Worm (Caenorhabditis elegans) whole organism, dauer: ENCODE results near the gene B0395.3.

Experiments used
- unc-62 ChIP-seq: sonication (generic microtip); optimal IDR thresholded peaks from 2 replicates; lab custom pipeline; 2017; ENCODE audit warnings: missing biosample characterization, missing genetic modification reagents, missing genetic modification characterization

Gene B0395.3

DNA sequence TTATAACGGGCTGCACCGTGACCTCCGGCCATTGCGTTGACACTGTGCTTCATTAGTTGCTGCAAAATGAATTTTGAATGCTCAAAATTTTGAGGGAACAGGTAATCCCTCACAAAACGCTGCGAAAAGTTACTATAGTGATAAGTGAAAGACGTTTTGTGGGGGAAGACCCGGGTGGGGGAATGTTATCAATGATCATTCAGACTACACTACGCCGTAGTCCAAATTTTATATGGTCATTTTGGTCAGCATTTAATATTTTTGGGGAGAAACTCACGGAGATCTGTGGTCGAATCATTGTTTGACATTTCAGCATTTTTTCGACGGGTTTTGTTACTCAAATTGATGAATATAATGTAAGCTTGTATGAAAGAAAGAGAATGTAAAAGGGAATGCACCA is 884 bp downstream of the B0395.3 start:
- no peak for TF ChIP-seq unc-62 (GFP tag; lab: Kevin White, UChicago)

ce11 chrX:16030506-16030905 is 9.6 kb downstream of the B0395.3 start, which contains the start of gene mboa-1:
Gene mboa-1 (plus strand): TSS chrX:16030806.
- TF ChIP-seq unc-62 (GFP tag; lab: Kevin White, UChicago), result no peak

DNA sequence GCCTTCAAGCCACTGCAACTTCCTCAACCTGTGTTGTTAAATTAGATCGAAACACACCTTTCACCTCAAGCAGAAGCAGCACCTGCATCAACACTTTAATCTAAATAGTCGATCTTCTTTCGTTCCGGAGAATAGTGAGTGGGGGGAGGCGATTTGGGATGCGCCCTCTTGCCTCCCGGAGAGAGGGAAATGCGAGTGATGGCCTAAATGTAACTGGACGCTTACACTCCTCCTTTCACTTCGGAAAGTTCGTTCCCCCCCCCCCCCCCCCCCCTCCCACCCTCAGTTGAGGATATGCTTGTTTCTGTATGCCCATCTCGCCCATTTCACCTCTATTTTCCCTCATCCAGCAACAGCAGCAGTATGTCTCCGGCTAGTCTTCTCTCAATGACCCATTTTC is 11.1 kb downstream of the B0395.3 start:
- no peak for TF ChIP-seq unc-62 (GFP tag; lab: Kevin White, UChicago)

ce11 chrX:16024558-16024957 is 15.5 kb downstream of the B0395.3 start:
- TF ChIP-seq unc-62 (GFP tag; lab: Kevin White, UChicago), result no peak

- no peak for TF ChIP-seq unc-62 (GFP tag; lab: Kevin White, UChicago)
Measured at ce11 chrX:16016796-16017195, 23.3 kb downstream of the B0395.3 start, which contains the start of the genes VB0395L.1 and nhx-1. Gene VB0395L.1 (minus strand): TSS chrX:16016981. Gene nhx-1 (plus strand): TSS chrX:16017121.

ce11 chrX:16006529-16006928 is 33.5 kb downstream of the B0395.3 start, which contains the start of gene C09G1.4:
Gene C09G1.4 (minus strand): TSS chrX:16006629.
- no peak for TF ChIP-seq unc-62 (GFP tag; lab: Kevin White, UChicago)

ce11 chrX:16002794-16003193 is 37.3 kb downstream of the B0395.3 start:
- TF ChIP-seq unc-62 (GFP tag; lab: Kevin White, UChicago), result no peak

- TF ChIP-seq unc-62 (GFP tag; lab: Kevin White, UChicago), result no peak
Measured at ce11 chrX:15997926-15998325, 42.1 kb downstream of the B0395.3 start.

ce11 chrX:15997153-15997552 is 42.9 kb downstream of the B0395.3 start:
- no peak for TF ChIP-seq unc-62 (GFP tag; lab: Kevin White, UChicago)

- no peak for TF ChIP-seq unc-62 (GFP tag; lab: Kevin White, UChicago)
Measured at ce11 chrX:15993916-15994315, 46.1 kb downstream of the B0395.3 start.

DNA sequence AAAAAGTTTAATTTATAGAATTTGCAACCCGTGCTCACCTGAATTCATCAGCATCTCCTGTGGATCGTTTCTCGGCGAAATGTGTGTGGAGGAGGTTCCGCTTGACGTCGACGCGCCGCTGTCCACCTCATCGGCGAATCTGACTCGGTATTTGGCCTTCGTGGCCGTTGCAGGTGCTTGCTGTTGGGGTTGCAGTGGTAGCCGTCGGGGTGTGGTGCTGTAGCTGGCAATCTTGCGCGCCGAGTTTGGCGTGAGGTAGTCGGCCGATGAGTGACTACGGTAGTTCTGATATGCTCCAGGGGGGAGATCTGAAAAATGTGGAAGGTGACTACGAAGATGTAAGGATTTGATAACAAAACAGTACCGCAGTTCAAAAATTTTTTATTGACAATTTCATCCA is 47.3 kb downstream of the B0395.3 start:
- TF ChIP-seq unc-62 (GFP tag; lab: Kevin White, UChicago), result no peak

DNA sequence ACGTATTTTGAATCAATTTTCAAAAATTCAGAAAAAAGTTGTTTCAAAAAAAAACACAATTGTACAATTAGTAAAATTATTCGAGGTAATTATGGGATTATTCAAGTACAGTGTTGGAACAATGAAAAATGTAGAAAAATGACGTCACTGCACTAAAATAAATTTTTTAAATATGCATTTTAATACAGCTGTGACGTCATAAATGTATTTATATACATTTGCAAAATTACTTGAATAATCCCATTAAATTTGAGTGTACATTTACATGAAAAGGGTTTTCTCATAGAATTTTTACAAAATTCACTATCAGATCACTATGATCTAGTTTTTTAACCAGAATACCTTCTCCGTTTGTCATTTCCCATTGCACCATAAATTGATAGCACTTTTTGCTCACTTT is 51.5 kb downstream of the B0395.3 start:
- TF ChIP-seq unc-62 (GFP tag; lab: Kevin White, UChicago), result no peak
